Worm (Caenorhabditis elegans) whole organism, mixed stage, embryonic: Measurements from ENCODE around the gene C06B3.7.

Experiments used
- ces-1 ChIP-seq: fragments of 150-350 bp; optimal IDR thresholded peaks from 2 replicates; lab custom pipeline; 2014; ENCODE audit warnings: missing biosample characterization, missing genetic modification reagents, missing genetic modification characterization
- mab-5 ChIP-seq: fragments of 150-350 bp; optimal IDR thresholded peaks from 2 replicates; lab custom pipeline; 2014; ENCODE audit warnings: missing biosample characterization, missing genetic modification characterization

DNA sequence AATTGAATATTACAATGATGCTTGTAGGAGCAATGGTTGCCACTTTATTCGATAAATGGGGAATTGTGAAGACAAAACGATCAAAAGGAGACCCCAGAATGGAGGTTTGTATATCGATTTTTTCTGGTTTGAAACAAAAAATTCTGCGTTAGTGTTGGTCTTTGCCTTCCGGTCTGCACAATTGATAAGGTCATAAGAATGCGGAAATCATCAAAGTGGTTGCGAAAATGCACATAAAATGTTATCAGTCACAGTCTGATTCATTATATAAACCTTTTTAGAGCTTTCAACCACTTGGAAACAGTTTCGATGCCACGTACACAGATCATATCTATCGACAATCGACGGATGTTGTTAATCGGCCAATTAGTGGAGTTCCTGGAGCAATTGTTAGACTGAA lies 15.9 kb upstream of the C06B3.7 start:
- no peak for TF ChIP-seq mab-5 (tag; lab: Kevin White, UChicago)
- no peak for TF ChIP-seq ces-1
